Fruit fly (Drosophila melanogaster) S2 (cell line): Measurements from ENCODE around the gene rt.

Experiments
- CG8478 ChIP-seq: fragments of >200 bp; optimal IDR thresholded peaks from 2 replicates; lab custom pipeline; 2018
- CTCF ChIP-seq, 2 experiments: fragments of >200 bp; optimal IDR thresholded peaks; 2 replicates each; lab custom pipeline; 2018

- TF ChIP-seq CTCF (optimal IDR thresholded peaks at IDR 0.05; lab: Kevin White, UChicago) (no peak), CG8478 (lab: Kevin White, UChicago) (no peak)
Measured at dm6 chr3L:11553672-11554068, 33.9 kb downstream of the rt start.
